Worm (Caenorhabditis elegans) whole organism, L4/young adult: ENCODE data around the gene hlh-15.

ENCODE experiments used
- W03F9.2 ChIP-seq: fragments of 150-350 bp; optimal IDR thresholded peaks from 2 replicates; lab custom pipeline; 2014; ENCODE audit warnings: missing biosample characterization, missing genetic modification characterization
- dao-5 ChIP-seq: sonication (generic microtip); optimal IDR thresholded peaks from 2 replicates; lab custom pipeline; 2016; ENCODE audit warnings: missing genotype, missing genetic modification characterization, moderate library complexity, missing compliant biosample characterization
- him-1 ChIP-seq: sonication (generic microtip); optimal IDR thresholded peaks from 2 replicates; lab custom pipeline; 2016; ENCODE audit warnings: missing genotype, missing genetic modification reagents, missing genetic modification characterization, missing compliant biosample characterization

DNA sequence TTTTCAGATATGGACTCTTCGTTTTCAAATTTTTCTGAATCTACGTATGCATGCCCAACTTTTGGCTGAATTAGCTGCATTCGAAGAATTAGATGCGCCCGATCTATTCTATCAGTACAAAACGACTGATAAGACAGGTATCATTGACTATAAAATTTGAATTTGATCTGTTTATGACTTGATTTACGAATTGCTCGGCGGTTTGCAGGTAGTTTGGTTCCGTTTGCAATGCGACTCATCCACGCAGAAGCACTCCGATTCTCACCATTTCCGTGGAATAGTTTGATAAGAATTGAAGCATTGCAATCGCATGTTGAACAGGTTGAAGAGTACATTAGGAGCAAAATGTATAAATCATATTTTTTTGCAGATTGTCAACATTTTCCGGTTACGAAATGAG, 2.2 kb downstream of the hlh-15 start:
- no peak for TF ChIP-seq dao-5 (tag; lab: Kevin White, UChicago)
- no peak for TF ChIP-seq him-1
- TF ChIP-seq W03F9.2 (tag; lab: Kevin White, UChicago), result no peak
